Worm (Caenorhabditis elegans) whole organism, L2 larva: ENCODE measurements around the gene tag-65.

Experiments
- C34F6.9 ChIP-seq: fragments of 150-350 bp; optimal IDR thresholded peaks from 2 replicates; lab custom pipeline; 2014; ENCODE audit warnings: missing biosample characterization, missing genetic modification characterization
- F13H6.1 ChIP-seq: sonication (generic microtip); optimal IDR thresholded peaks from 2 replicates; lab custom pipeline; 2016; ENCODE audit warnings: missing genetic modification characterization, missing compliant biosample characterization
- R02D3.7 ChIP-seq: fragments of 150-350 bp; optimal IDR thresholded peaks from 2 replicates; lab custom pipeline; 2014; ENCODE audit warnings: missing biosample characterization, missing genetic modification characterization
- ZK546.5 ChIP-seq: sonication (generic microtip); optimal IDR thresholded peaks from 2 replicates; lab custom pipeline; 2017; ENCODE audit warnings: missing biosample characterization, missing genetic modification characterization
- alr-1 ChIP-seq: fragments of 150-350 bp; optimal IDR thresholded peaks from 2 replicates; lab custom pipeline; 2014; ENCODE audit warnings: missing biosample characterization, missing genetic modification characterization
- aly-2 ChIP-seq: fragments of 150-350 bp; optimal IDR thresholded peaks from 2 replicates; lab custom pipeline; 2014; ENCODE audit warnings: missing biosample characterization, missing genetic modification characterization
- ama-1 ChIP-seq: fragments of 150-350 bp; optimal IDR thresholded peaks from 2 replicates; lab custom pipeline; 2018; ENCODE audit warnings: inconsistent platforms
- blmp-1 ChIP-seq: sonication (generic microtip); optimal IDR thresholded peaks from 2 replicates; lab custom pipeline; 2017; ENCODE audit warnings: missing genetic modification characterization, mild to moderate bottlenecking, missing compliant biosample characterization, antibody characterized with exemption, moderate library complexity; ENCODE audit not compliant: insufficient read depth
- ceh-82 ChIP-seq: fragments of 150-350 bp; optimal IDR thresholded peaks from 2 replicates; lab custom pipeline; 2014; ENCODE audit warnings: missing biosample characterization, missing genetic modification characterization
- crh-2 ChIP-seq: sonication (generic microtip); optimal IDR thresholded peaks from 2 replicates; lab custom pipeline; 2017; ENCODE audit warnings: missing biosample characterization, missing genetic modification characterization
- dmd-4 ChIP-seq: sonication (generic microtip); optimal IDR thresholded peaks from 2 replicates; lab custom pipeline; 2017; ENCODE audit warnings: missing biosample characterization, missing genetic modification characterization
- egl-27 ChIP-seq: sonication (generic microtip); optimal IDR thresholded peaks from 3 replicates; lab custom pipeline; 2017; ENCODE audit warnings: missing biosample characterization, missing genetic modification reagents, missing genetic modification characterization
- elt-1 ChIP-seq: fragments of 150-350 bp; optimal IDR thresholded peaks from 2 replicates; lab custom pipeline; 2014; ENCODE audit warnings: missing biosample characterization, missing genetic modification characterization
- elt-3 ChIP-seq: sonication (generic microtip); optimal IDR thresholded peaks from 2 replicates; lab custom pipeline; 2017; ENCODE audit warnings: missing biosample characterization, missing genetic modification characterization
- fos-1 ChIP-seq: fragments of 150-350 bp; optimal IDR thresholded peaks from 2 replicates; lab custom pipeline; 2014; ENCODE audit warnings: missing biosample characterization, missing genetic modification characterization
- gmeb-1 ChIP-seq: fragments of 150-350 bp; optimal IDR thresholded peaks from 2 replicates; lab custom pipeline; 2014; ENCODE audit warnings: missing biosample characterization, missing genetic modification characterization
- lin-11 ChIP-seq: fragments of 150-350 bp; sonication (generic microtip); optimal IDR thresholded peaks from 2 replicates; lab custom pipeline; 2014; ENCODE audit warnings: missing biosample characterization, missing genetic modification characterization, inconsistent platforms, mixed read lengths
- lin-13 ChIP-seq: fragments of 150-350 bp; optimal IDR thresholded peaks from 2 replicates; lab custom pipeline; 2014; ENCODE audit warnings: missing biosample characterization, missing genetic modification reagents, missing genetic modification characterization
- lin-39 ChIP-seq: fragments of 150-350 bp; optimal IDR thresholded peaks from 2 replicates; lab custom pipeline; 2014; ENCODE audit warnings: missing biosample characterization, missing genetic modification reagents, missing genetic modification characterization
- lsy-2 ChIP-seq, 2 experiments: fragments of 150-350 bp in 1 of 2; sonication (generic microtip) in 1 of 2; optimal IDR thresholded peaks; 2 replicates each; lab custom pipeline; 2014 to 2017; ENCODE audit warnings: missing biosample characterization in 2 of 2, missing genetic modification characterization in 2 of 2
- mab-5 ChIP-seq: fragments of 150-350 bp; optimal IDR thresholded peaks from 2 replicates; lab custom pipeline; 2014; ENCODE audit warnings: missing biosample characterization, missing genetic modification characterization
- mbf-1 ChIP-seq: sonication (generic microtip); optimal IDR thresholded peaks from 2 replicates; lab custom pipeline; 2017; ENCODE audit warnings: missing biosample characterization, missing genetic modification characterization
- mdl-1 ChIP-seq, 2 experiments: fragments of 150-350 bp in 1 of 2; sonication (generic microtip) in 1 of 2; optimal IDR thresholded peaks; 2 replicates each; lab custom pipeline; 2017; ENCODE audit warnings: missing biosample characterization in 2 of 2, missing genetic modification characterization in 2 of 2
- nhr-11 ChIP-seq: fragments of 150-350 bp; optimal IDR thresholded peaks from 2 replicates; lab custom pipeline; 2014; ENCODE audit warnings: missing biosample characterization, missing genetic modification characterization
- nhr-12 ChIP-seq: fragments of 150-350 bp; optimal IDR thresholded peaks from 2 replicates; lab custom pipeline; 2014; ENCODE audit warnings: missing biosample characterization, missing genetic modification characterization
- nhr-129 ChIP-seq: fragments of 150-350 bp; optimal IDR thresholded peaks from 2 replicates; lab custom pipeline; 2014; ENCODE audit warnings: missing biosample characterization, missing genetic modification characterization
- nhr-21 ChIP-seq: fragments of 150-350 bp; optimal IDR thresholded peaks from 2 replicates; lab custom pipeline; 2014; ENCODE audit warnings: missing biosample characterization, missing genetic modification characterization
- nhr-23 ChIP-seq: fragments of 150-350 bp; optimal IDR thresholded peaks from 2 replicates; lab custom pipeline; 2014; ENCODE audit warnings: missing biosample characterization, missing genetic modification reagents, missing genetic modification characterization
- nhr-237 ChIP-seq: fragments of 150-350 bp; optimal IDR thresholded peaks from 2 replicates; lab custom pipeline; 2014; ENCODE audit warnings: missing biosample characterization, missing genetic modification characterization
- nhr-25 ChIP-seq: fragments of 150-350 bp; sonication (generic microtip); optimal IDR thresholded peaks from 3 replicates; lab custom pipeline; 2014; ENCODE audit warnings: missing biosample characterization, missing genetic modification characterization
- nhr-77 ChIP-seq: fragments of 150-350 bp; optimal IDR thresholded peaks from 2 replicates; lab custom pipeline; 2014; ENCODE audit warnings: missing biosample characterization, missing genetic modification characterization
- peb-1 ChIP-seq: fragments of 150-350 bp; optimal IDR thresholded peaks from 2 replicates; lab custom pipeline; 2014; ENCODE audit warnings: missing biosample characterization, missing genetic modification characterization
- sem-4 ChIP-seq: fragments of 150-350 bp; optimal IDR thresholded peaks from 2 replicates; lab custom pipeline; 2014; ENCODE audit warnings: missing biosample characterization, missing genetic modification reagents, missing genetic modification characterization
- skn-1 ChIP-seq: sonication (generic microtip); optimal IDR thresholded peaks from 2 replicates; lab custom pipeline; 2017; ENCODE audit warnings: missing biosample characterization, missing genetic modification characterization
- sma-3 ChIP-seq: sonication (generic microtip); optimal IDR thresholded peaks from 2 replicates; lab custom pipeline; 2016; ENCODE audit warnings: missing genetic modification reagents, missing genetic modification characterization, missing compliant biosample characterization
- sma-9 ChIP-seq, 2 experiments: fragments of 150-350 bp in 1 of 2; sonication (generic microtip) in 1 of 2; optimal IDR thresholded peaks; 2 replicates each; lab custom pipeline; 2014 to 2016; ENCODE audit warnings: missing genetic modification characterization in 2 of 2, mild to moderate bottlenecking in 1 of 2, missing biosample characterization in 1 of 2, missing compliant biosample characterization in 1 of 2, missing genetic modification reagents in 1 of 2, moderate library complexity in 1 of 2
- snpc-4 ChIP-seq: fragments of 150-350 bp; optimal IDR thresholded peaks from 2 replicates; lab custom pipeline; 2014; ENCODE audit warnings: missing biosample characterization, missing genetic modification characterization
- unc-55 ChIP-seq: fragments of 150-350 bp; sonication (generic microtip); optimal IDR thresholded peaks from 3 replicates; lab custom pipeline; 2014; ENCODE audit warnings: missing biosample characterization, missing genetic modification reagents, missing genetic modification characterization
- unc-62 ChIP-seq: fragments of 150-350 bp; optimal IDR thresholded peaks from 2 replicates; lab custom pipeline; 2014; ENCODE audit warnings: missing biosample characterization, missing genetic modification reagents, missing genetic modification characterization
- zag-1 ChIP-seq: fragments of 150-350 bp; optimal IDR thresholded peaks from 2 replicates; lab custom pipeline; 2014; ENCODE audit warnings: missing biosample characterization, missing genetic modification characterization
- ztf-1 ChIP-seq: fragments of 200-800 bp; sonication (Bioruptor generic); conservative IDR thresholded peaks from 2 replicates; pipeline ENCODE4 v1.3.6; 2022; ENCODE audit warnings: missing genetic modification characterization, missing compliant biosample characterization
- ztf-11 ChIP-seq: sonication (generic microtip); optimal IDR thresholded peaks from 2 replicates; lab custom pipeline; 2017; ENCODE audit warnings: missing biosample characterization, missing genetic modification characterization
- ztf-4 ChIP-seq: fragments of 150-350 bp; optimal IDR thresholded peaks from 2 replicates; lab custom pipeline; 2014; ENCODE audit warnings: missing biosample characterization, missing genetic modification characterization

Gene tag-65

ce11 chrV:13668337-13668736 is 10.1 kb downstream of the tag-65 start:
- no peak for TF ChIP-seq ztf-1
- TF ChIP-seq aly-2, result no peak
- TF ChIP-seq gmeb-1, result no peak
- TF ChIP-seq nhr-237 (tag; lab: Kevin White, UChicago), result no peak
- TF ChIP-seq egl-27 (tag; lab: Kevin White, UChicago), result no peak
- no peak for TF ChIP-seq R02D3.7 (tag; lab: Kevin White, UChicago)
- TF ChIP-seq skn-1 (tag; lab: Kevin White, UChicago), result no peak
- no peak for TF ChIP-seq blmp-1 (tag; lab: Kevin White, UChicago)
- no peak for TF ChIP-seq sma-3 (GFP tag; lab: Kevin White, UChicago)
- no peak for TF ChIP-seq nhr-11 (tag; lab: Kevin White, UChicago)
- no peak for TF ChIP-seq zag-1 (tag; lab: Kevin White, UChicago)
- TF ChIP-seq F13H6.1 (tag; lab: Kevin White, UChicago), result no peak

DNA sequence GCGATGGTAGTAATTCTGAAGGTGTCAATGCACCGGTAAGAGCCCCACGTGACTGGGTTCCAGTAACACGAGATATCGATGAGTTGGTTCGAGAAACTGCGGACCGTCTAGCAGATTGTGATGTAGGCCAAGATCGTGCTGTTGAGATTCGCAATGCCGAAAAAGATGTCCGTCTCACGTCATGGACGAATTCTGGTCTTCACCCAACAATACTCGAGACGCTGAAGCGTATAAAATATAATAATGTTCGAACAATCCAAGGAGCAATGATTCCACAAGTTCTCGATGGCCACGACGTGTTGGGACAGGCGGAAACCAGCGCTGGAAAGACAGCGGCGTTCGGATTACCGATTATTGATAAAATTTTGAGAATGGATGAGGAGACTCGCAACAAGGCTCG is 11.9 kb downstream of the tag-65 start:
- TF ChIP-seq ceh-82 (tag; lab: Kevin White, UChicago) (no peak), peb-1 (tag; lab: Kevin White, UChicago) (no peak), snpc-4 (tag; lab: Kevin White, UChicago) (no peak), sma-9 (GFP tag; optimal IDR thresholded peaks at IDR 0.05; lab: Kevin White, UChicago) (no peak), sma-9 (tag; optimal IDR thresholded peaks at IDR 0.05; lab: Kevin White, UChicago) (no peak), ama-1 (lab: Kevin White, UChicago) (no peak), nhr-77 (tag; lab: Kevin White, UChicago) (no peak), unc-62 (GFP tag; lab: Kevin White, UChicago) (no peak), F13H6.1 (tag; lab: Kevin White, UChicago) (no peak), R02D3.7 (tag; lab: Kevin White, UChicago) (no peak), ztf-11 (no peak), ztf-4 (tag; lab: Kevin White, UChicago) (no peak), lin-11 (no peak), crh-2 (tag; lab: Kevin White, UChicago) (no peak), elt-3 (tag; lab: Kevin White, UChicago) (no peak), lsy-2 (tag; optimal IDR thresholded peaks at IDR 0.05; lab: Kevin White, UChicago) (no peak), nhr-23 (tag; lab: Kevin White, UChicago) (no peak), lin-39 (tag; lab: Kevin White, UChicago) (no peak), sma-3 (GFP tag; lab: Kevin White, UChicago) (no peak), fos-1 (tag; lab: Kevin White, UChicago) (no peak), mab-5 (tag; lab: Kevin White, UChicago) (no peak)

- TF ChIP-seq fos-1 (tag; lab: Kevin White, UChicago) (peak; percentile 40), snpc-4 (tag; lab: Kevin White, UChicago) (no peak)
Measured at ce11 chrV:13665089-13665488, 13.3 kb downstream of the tag-65 start, which contains the start of gene rde-12. rde-12 (plus strand) TSS chrV:13665389.

DNA sequence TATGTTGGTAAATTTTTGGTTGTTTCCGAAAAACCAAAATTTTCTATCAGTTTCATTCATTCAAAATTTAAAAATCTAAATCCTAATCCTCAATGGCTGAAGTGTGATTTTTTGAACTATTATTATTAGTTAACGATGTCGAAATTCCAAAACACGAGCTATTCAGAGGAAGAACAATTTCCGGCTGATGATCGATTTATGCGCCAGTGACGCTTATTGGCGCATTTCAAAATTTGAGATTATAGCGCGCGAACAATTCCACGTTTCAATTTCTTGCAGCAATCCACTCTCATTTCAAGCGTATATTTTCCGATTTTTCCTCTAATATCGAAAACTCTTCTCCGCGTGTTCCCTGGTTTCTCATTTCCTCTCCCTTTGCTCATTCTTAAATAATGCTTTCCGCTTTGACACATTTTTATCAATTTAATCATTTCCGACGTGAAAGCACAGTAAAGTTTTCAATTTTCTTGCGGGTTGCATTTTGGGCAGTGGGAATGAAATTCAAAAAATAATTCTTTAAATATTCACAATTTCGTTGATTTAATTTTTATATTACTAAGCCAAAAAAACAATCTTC is 14.0 kb downstream of the tag-65 start:
- TF ChIP-seq C34F6.9 (tag; lab: Kevin White, UChicago), result peak; percentile 26
- no peak for TF ChIP-seq nhr-11 (tag; lab: Kevin White, UChicago)
- TF ChIP-seq sma-3 (GFP tag; lab: Kevin White, UChicago), result peak; percentile 22
- peak in 1 of 2 experiments; percentile 48 for TF ChIP-seq lsy-2 (tag; optimal IDR thresholded peaks at IDR 0.05; lab: Kevin White, UChicago)
- peak; percentile 1 for TF ChIP-seq sma-9 (GFP tag; optimal IDR thresholded peaks at IDR 0.05; lab: Kevin White, UChicago)
- TF ChIP-seq sma-9 (tag; optimal IDR thresholded peaks at IDR 0.05; lab: Kevin White, UChicago), result no peak
- TF ChIP-seq ama-1 (lab: Kevin White, UChicago), result peak; percentile 27
- TF ChIP-seq nhr-12 (tag; lab: Kevin White, UChicago), result no peak
- TF ChIP-seq elt-1 (tag; lab: Kevin White, UChicago), result no peak
- TF ChIP-seq ztf-1, result no peak
- TF ChIP-seq nhr-25 (tag; lab: Kevin White, UChicago), result peak; percentile 7
- TF ChIP-seq sem-4 (tag; lab: Kevin White, UChicago), result peak; percentile 10
- no peak for TF ChIP-seq nhr-77 (tag; lab: Kevin White, UChicago)
- TF ChIP-seq elt-3 (tag; lab: Kevin White, UChicago), result no peak
- TF ChIP-seq ztf-11, result no peak
- TF ChIP-seq mab-5 (tag; lab: Kevin White, UChicago), result no peak
- no peak for TF ChIP-seq mdl-1 (tag; optimal IDR thresholded peaks at IDR 0.05; lab: Kevin White, UChicago)
- peak; percentile 62 for TF ChIP-seq unc-55
- TF ChIP-seq nhr-23 (tag; lab: Kevin White, UChicago), result no peak
- no peak for TF ChIP-seq R02D3.7 (tag; lab: Kevin White, UChicago)
- TF ChIP-seq nhr-21 (tag; lab: Kevin White, UChicago), result no peak
- TF ChIP-seq ztf-4 (tag; lab: Kevin White, UChicago), result no peak
- TF ChIP-seq mbf-1 (tag; lab: Kevin White, UChicago), result no peak
- TF ChIP-seq gmeb-1, result peak; percentile 35
- no peak for TF ChIP-seq ceh-82 (tag; lab: Kevin White, UChicago)
- no peak for TF ChIP-seq unc-62 (GFP tag; lab: Kevin White, UChicago)
- TF ChIP-seq nhr-129, result peak; percentile 10
- no peak for TF ChIP-seq dmd-4 (tag; lab: Kevin White, UChicago)
- TF ChIP-seq nhr-237 (tag; lab: Kevin White, UChicago), result no peak
- TF ChIP-seq fos-1 (tag; lab: Kevin White, UChicago), result peak; percentile 36
- no peak for TF ChIP-seq ZK546.5
- no peak for TF ChIP-seq lin-13 (GFP tag; lab: Kevin White, UChicago)
- peak; percentile 22 for TF ChIP-seq crh-2 (tag; lab: Kevin White, UChicago)
- TF ChIP-seq alr-1 (tag; lab: Kevin White, UChicago), result no peak
- TF ChIP-seq, all 48 proteins: peak for 12
